Fruit fly (Drosophila melanogaster): ENCODE data around the gene bchs.

bchs gene

dm6 chr2L:5876474-5877067 is 30.4 kb upstream of the bchs start (continued):
- TF ChIP-seq sob (GFP tag; IDR thresholded peaks at IDR 0.05), result peak; percentile 51; the same call in 1 of the 2 replicates
- TF ChIP-seq Ravus (GFP tag; IDR thresholded peaks at IDR 0.05), result no peak
- no peak for TF ChIP-seq CG18476 (GFP tag; optimal IDR thresholded peaks at IDR 0.05)
- TF ChIP-seq CG1602 (GFP tag; optimal IDR thresholded peaks at IDR 0.05), result no peak
- TF ChIP-seq CG6654 (GFP tag; optimal IDR thresholded peaks at IDR 0.05), result no peak
- TF ChIP-seq CG32767 (GFP tag; IDR thresholded peaks at IDR 0.05), result no peak
- no peak for TF ChIP-seq CG11093 (GFP tag; IDR thresholded peaks at IDR 0.05)
- no peak for TF ChIP-seq CG14050 (GFP tag; IDR thresholded peaks at IDR 0.05)
- no peak for TF ChIP-seq eve (GFP tag; optimal IDR thresholded peaks at IDR 0.05)
- TF ChIP-seq CG12299 (tag; optimal IDR thresholded peaks at IDR 0.05), result peak; percentile 18
- TF ChIP-seq zen (tag; optimal IDR thresholded peaks at IDR 0.05), result no peak
- no peak for TF ChIP-seq CG5245 (GFP tag; optimal IDR thresholded peaks at IDR 0.05)
- no peak for TF ChIP-seq Trl (optimal IDR thresholded peaks at IDR 0.05)
- no peak for TF ChIP-seq Trl (GFP tag; optimal IDR thresholded peaks at IDR 0.05)
- TF ChIP-seq CG8478 (optimal IDR thresholded peaks at IDR 0.05), result no peak
- TF ChIP-seq Rfx (GFP tag; IDR thresholded peaks at IDR 0.05), result peak; percentile 53; the same call in 1 of the 2 replicates
- TF ChIP-seq twi (tag; optimal IDR thresholded peaks at IDR 0.05), result no peak
- peak; percentile 46 for TF ChIP-seq CG13424 (tag; optimal IDR thresholded peaks at IDR 0.05)
- no peak for TF ChIP-seq HmgD (GFP tag; optimal IDR thresholded peaks at IDR 0.05)
- no peak for TF ChIP-seq grn (GFP tag; optimal IDR thresholded peaks at IDR 0.05)
- no peak for TF ChIP-seq btn (GFP tag; optimal IDR thresholded peaks at IDR 0.05)
- no peak for TF ChIP-seq gsb (GFP tag; IDR thresholded peaks at IDR 0.05)
- no peak for TF ChIP-seq CG4360 (GFP tag; IDR thresholded peaks at IDR 0.05)
- peak; percentile 15 for TF ChIP-seq CG13775 (GFP tag; optimal IDR thresholded peaks at IDR 0.05)
- no peak for TF ChIP-seq Nf-YA (GFP tag; IDR thresholded peaks at IDR 0.05)
- peak; percentile 71 for TF ChIP-seq CG13296 (GFP tag; optimal IDR thresholded peaks at IDR 0.05)
- TF ChIP-seq emc (GFP tag; optimal IDR thresholded peaks at IDR 0.05), result no peak
- TF ChIP-seq zen2 (GFP tag; IDR thresholded peaks at IDR 0.05; ENCODE audit: partially characterized antibody), result no peak
- peak; percentile 6 for TF ChIP-seq CG7556 (GFP tag; optimal IDR thresholded peaks at IDR 0.05)
- TF ChIP-seq CG6254 (GFP tag; optimal IDR thresholded peaks at IDR 0.05), result no peak
- TF ChIP-seq CG6689 (GFP tag; IDR thresholded peaks at IDR 0.05), result no peak
- TF ChIP-seq sna (GFP tag; IDR thresholded peaks at IDR 0.05; ENCODE audit: partially characterized antibody), result no peak
- TF ChIP-seq luna (GFP tag; optimal IDR thresholded peaks at IDR 0.05), result no peak
- TF ChIP-seq Adf1 (GFP tag; IDR thresholded peaks at IDR 0.05), result no peak
- peak; percentile 38; the same call in 1 of the 2 replicates for TF ChIP-seq CG5953 (GFP tag; IDR thresholded peaks at IDR 0.05)
- TF ChIP-seq CG1529 (GFP tag; optimal IDR thresholded peaks at IDR 0.05), result peak; percentile 0
- peak; percentile 45 for TF ChIP-seq gem (tag; optimal IDR thresholded peaks at IDR 0.05)
- no peak for TF ChIP-seq Jarid2 (GFP tag; optimal IDR thresholded peaks at IDR 0.05)
- TF ChIP-seq chm (GFP tag; IDR thresholded peaks at IDR 0.05), result no peak
- no peak for TF ChIP-seq repo (GFP tag; optimal IDR thresholded peaks at IDR 0.05)
- TF ChIP-seq CG10321 (GFP tag; IDR thresholded peaks at IDR 0.05), result no peak
- no peak for TF ChIP-seq maf-S (GFP tag; optimal IDR thresholded peaks at IDR 0.05)
- TF ChIP-seq CG13123 (GFP tag; optimal IDR thresholded peaks at IDR 0.05), result peak; percentile 2
- TF ChIP-seq gsb-n (tag; optimal IDR thresholded peaks at IDR 0.05), result no peak
- TF ChIP-seq CG4617 (GFP tag; optimal IDR thresholded peaks at IDR 0.05; ENCODE audit: borderline replicate concordance), result no peak
- TF ChIP-seq zfh1 (GFP tag; IDR thresholded peaks at IDR 0.05), result no peak
- TF ChIP-seq CG7357 (GFP tag; IDR thresholded peaks at IDR 0.05), result no peak
- TF ChIP-seq CG4328 (GFP tag; optimal IDR thresholded peaks at IDR 0.05), result peak; percentile 20
- TF ChIP-seq MBD-R2 (GFP tag; IDR thresholded peaks at IDR 0.05), result no peak
- TF ChIP-seq CG2875 (GFP tag; optimal IDR thresholded peaks at IDR 0.05), result peak; percentile 1
- TF ChIP-seq usp (GFP tag; optimal IDR thresholded peaks at IDR 0.05), result no peak
- TF ChIP-seq CG17328 (GFP tag; IDR thresholded peaks at IDR 0.05), result no peak
- no peak for TF ChIP-seq CG8089 (GFP tag; optimal IDR thresholded peaks at IDR 0.05)
